Fruit fly (Drosophila melanogaster): ENCODE data around the gene Sk2.

Gene Sk2

DNA sequence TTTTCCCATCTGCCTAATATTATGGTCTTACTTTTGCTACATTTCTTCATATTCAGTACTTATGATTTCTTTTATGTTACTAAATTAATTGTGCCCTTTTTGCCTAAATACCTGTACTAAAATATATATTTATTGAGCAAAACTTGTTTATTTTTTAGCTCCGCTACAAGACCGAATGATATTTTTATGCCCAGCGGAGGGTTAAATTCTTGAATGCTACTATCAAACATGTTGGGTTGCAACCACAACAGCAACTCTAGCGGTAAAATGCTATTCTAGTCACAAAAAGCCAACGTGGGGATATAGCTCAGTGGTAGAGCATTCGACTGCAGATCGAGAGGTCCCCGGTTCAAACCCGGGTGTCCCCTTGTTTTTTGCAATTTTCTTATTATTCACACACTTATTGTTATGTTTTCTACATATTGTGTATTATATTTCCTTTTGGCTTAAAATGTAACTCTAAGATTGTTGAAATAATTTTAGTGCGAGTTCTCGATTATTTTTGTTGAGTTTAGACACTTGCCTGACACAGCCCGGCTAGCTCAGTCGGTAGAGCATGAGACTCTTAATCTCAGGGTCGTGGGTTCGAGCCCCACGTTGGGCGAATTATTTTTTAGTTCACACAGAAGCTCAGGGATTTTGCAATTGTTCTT lies 49.3 kb downstream of the Sk2 start (continued):
- TF ChIP-seq salr (GFP tag; optimal IDR thresholded peaks at IDR 0.05) = no peak
- TF ChIP-seq pdm3 (GFP tag; optimal IDR thresholded peaks at IDR 0.05) = no peak
- peak; percentile 31 for TF ChIP-seq OdsH (GFP tag; optimal IDR thresholded peaks at IDR 0.05)
- no peak for TF ChIP-seq CG6276 (GFP tag; optimal IDR thresholded peaks at IDR 0.05)
- peak; percentile 15 for TF ChIP-seq cyc (GFP tag; optimal IDR thresholded peaks at IDR 0.05)
- TF ChIP-seq CG31627 (GFP tag; optimal IDR thresholded peaks at IDR 0.05) = no peak
- no peak for TF ChIP-seq vri (GFP tag; optimal IDR thresholded peaks at IDR 0.05)
- no peak for TF ChIP-seq fkh (GFP tag; optimal IDR thresholded peaks at IDR 0.05)
- no peak for TF ChIP-seq fd59A (GFP tag; optimal IDR thresholded peaks at IDR 0.05)
- no peak for TF ChIP-seq CG4318 (GFP tag; optimal IDR thresholded peaks at IDR 0.05)
- TF ChIP-seq CG11762 (GFP tag; optimal IDR thresholded peaks at IDR 0.05; ENCODE audit: insufficient read depth) = no peak
- peak; percentile 24 for TF ChIP-seq Eip75B (GFP tag; optimal IDR thresholded peaks at IDR 0.05)
- TF ChIP-seq achi (GFP tag; optimal IDR thresholded peaks at IDR 0.05) = peak; percentile 51
- TF ChIP-seq CG34406 (GFP tag; optimal IDR thresholded peaks at IDR 0.05) = no peak

DNA sequence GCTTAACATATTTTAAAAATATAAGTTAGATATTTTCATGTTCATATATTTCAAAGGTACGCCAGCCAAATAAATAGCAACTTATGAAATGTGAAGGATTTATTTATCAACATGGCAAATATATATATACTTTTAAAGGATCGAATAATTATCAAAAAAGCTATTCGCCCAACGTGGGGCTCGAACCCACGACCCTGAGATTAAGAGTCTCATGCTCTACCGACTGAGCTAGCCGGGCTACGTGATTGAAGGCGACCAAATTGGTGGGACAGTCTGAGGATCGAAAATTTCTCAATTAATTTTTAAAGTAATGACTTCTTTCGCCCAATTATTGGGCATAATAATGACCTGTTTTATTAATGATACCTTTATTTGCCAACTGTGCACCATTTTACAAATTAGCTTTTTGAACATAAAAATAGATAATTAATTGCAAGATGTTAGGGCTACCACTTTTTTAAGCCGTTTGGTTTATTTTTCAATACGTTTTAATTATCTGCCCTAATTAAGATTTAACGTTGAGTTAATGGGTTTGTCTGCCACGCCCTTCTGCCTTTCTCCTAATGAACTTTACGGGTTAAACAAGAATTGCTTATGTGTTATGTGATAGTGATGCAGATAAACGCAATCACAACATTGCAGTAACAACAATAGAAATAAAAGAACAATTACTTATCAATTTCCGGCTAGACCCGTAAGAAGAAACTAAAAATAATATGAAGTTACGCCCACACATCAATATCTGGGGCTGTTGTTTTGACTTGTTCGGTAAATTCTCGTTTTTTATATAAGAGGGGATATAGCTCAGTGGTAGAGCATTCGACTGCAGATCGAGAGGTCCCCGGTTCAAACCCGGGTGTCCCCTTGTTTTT lies 50.1 kb downstream of the Sk2 start:
- TF ChIP-seq Sox102F (GFP tag; optimal IDR thresholded peaks at IDR 0.05) (no peak), CG34406 (GFP tag; optimal IDR thresholded peaks at IDR 0.05) (no peak), Eip78C (GFP tag) (peak; percentile 49), svp (GFP tag) (peak; percentile 65)

DNA sequence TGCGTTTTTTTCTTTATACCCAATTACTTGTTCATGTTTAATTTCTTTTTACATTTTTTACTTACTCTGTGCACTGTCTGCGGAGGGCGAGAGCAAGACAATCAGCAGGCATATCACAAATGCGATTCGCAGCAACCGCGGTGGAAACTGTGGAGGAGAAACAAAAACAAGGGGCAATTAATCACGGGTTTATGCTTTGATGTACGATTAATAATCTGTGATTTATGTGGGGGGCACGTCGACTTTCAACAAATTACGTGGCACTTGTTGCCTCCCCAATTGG lies 50.7 kb downstream of the Sk2 start:
- TF ChIP-seq achi (GFP tag; optimal IDR thresholded peaks at IDR 0.05) (no peak), Lpt (GFP tag; optimal IDR thresholded peaks at IDR 0.05) (no peak), CG8319 (GFP tag; optimal IDR thresholded peaks at IDR 0.05) (no peak), dsx (GFP tag; optimal IDR thresholded peaks at IDR 0.05; ENCODE audit: poor library complexity, severe bottlenecking) (no peak), CG1621 (tag; optimal IDR thresholded peaks at IDR 0.05) (no peak), vri (GFP tag; optimal IDR thresholded peaks at IDR 0.05) (no peak), CG7368 (GFP tag; optimal IDR thresholded peaks at IDR 0.05) (no peak), Eip75B (GFP tag; optimal IDR thresholded peaks at IDR 0.05) (no peak)

DNA sequence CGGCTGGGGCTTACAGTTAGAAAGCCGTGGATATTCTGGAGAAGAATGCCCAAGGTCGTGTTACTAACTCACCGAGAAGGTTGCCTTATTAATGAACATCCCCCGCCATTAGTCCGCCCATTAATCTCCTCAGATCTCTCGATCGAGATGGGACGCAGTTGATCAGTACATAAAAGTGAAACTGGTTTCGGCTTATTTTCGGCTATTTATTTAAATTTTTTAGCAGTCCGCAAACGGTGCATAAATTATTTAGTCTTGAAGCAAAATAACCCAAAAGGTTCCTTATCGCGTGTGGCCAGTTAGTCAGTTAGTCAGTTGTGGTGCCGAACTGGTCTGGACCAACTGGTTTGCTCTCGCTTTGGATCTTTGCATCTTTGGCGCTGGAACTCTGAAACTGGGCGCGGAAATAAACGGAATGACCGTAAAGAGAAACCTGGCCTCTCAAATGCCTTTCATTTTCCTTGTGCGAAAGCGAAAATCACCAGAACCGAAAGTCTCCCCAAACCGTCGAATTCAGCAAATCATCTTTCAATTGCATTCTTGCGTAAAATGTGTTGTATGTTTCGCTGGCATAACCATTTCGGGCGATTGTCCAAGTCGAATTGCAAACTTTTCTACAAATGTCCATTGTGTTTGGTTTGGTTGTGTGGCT lies 52.0 kb downstream of the Sk2 start:
- peak; percentile 6 for TF ChIP-seq topi (GFP tag; optimal IDR thresholded peaks at IDR 0.05)
- TF ChIP-seq CG3919 (GFP tag; optimal IDR thresholded peaks at IDR 0.05) = no peak
- peak; percentile 99 for TF ChIP-seq Blimp-1 (GFP tag; optimal IDR thresholded peaks at IDR 0.05)
- TF ChIP-seq CG6854 (GFP tag; optimal IDR thresholded peaks at IDR 0.05) = peak; percentile 73
- TF ChIP-seq eg (GFP tag; IDR thresholded peaks at IDR 0.05) = 0 out of 3 replicates have a peak, but pooled peaks have one; percentile 21
